Fruit fly (Drosophila melanogaster): Measurements from ENCODE around the gene CG17233.

The CG17233 gene

dm6 chr3L:20220918-20221317 is 20.8 kb downstream of the CG17233 start:
- TF ChIP-seq woc (GFP tag; optimal IDR thresholded peaks at IDR 0.05) (no peak), sage (GFP tag; optimal IDR thresholded peaks at IDR 0.05) (no peak), Dif (GFP tag; optimal IDR thresholded peaks at IDR 0.05; ENCODE audit: partially characterized antibody) (peak; percentile 11), fru (GFP tag; optimal IDR thresholded peaks at IDR 0.05) (no peak), Vsx2 (GFP tag; optimal IDR thresholded peaks at IDR 0.05; ENCODE audit: partially characterized antibody) (peak; percentile 20), N (GFP tag; optimal IDR thresholded peaks at IDR 0.05) (peak; percentile 72), HLH106 (tag; optimal IDR thresholded peaks at IDR 0.05) (no peak), Myc (optimal IDR thresholded peaks at IDR 0.05) (peak; percentile 72), Abd-B (GFP tag; optimal IDR thresholded peaks at IDR 0.05) (no peak)

dm6 chr3L:20220374-20220773 is 21.3 kb downstream of the CG17233 start, which contains the start of gene CG6933:
Gene CG6933 (minus strand): TSS chr3L:20220420.
- TF ChIP-seq pan (optimal IDR thresholded peaks at IDR 0.05) (no peak), dl (GFP tag; optimal IDR thresholded peaks at IDR 0.05; ENCODE audit: insufficient read depth in 1 of 2, partially characterized antibody in 2 of 2) (no peak), GATAd (GFP tag; optimal IDR thresholded peaks at IDR 0.05) (no peak), fru (GFP tag; optimal IDR thresholded peaks at IDR 0.05) (no peak), dmrt93B (GFP tag; optimal IDR thresholded peaks at IDR 0.05) (no peak), woc (GFP tag; optimal IDR thresholded peaks at IDR 0.05) (no peak), usp (GFP tag; optimal IDR thresholded peaks at IDR 0.05) (no peak), foxo (GFP tag; optimal IDR thresholded peaks at IDR 0.05) (no peak), Rel (GFP tag; optimal IDR thresholded peaks at IDR 0.05) (no peak), Rel (tag; optimal IDR thresholded peaks at IDR 0.05) (no peak), Hnf4 (GFP tag; optimal IDR thresholded peaks at IDR 0.05) (no peak), Sp1 (GFP tag; optimal IDR thresholded peaks at IDR 0.05) (no peak), Hr78 (GFP tag; optimal IDR thresholded peaks at IDR 0.05) (no peak), Hr83 (GFP tag; optimal IDR thresholded peaks at IDR 0.05; ENCODE audit: poor library complexity, severe bottlenecking) (no peak), HLH106 (tag; optimal IDR thresholded peaks at IDR 0.05) (no peak), CG9705 (GFP tag; optimal IDR thresholded peaks at IDR 0.05) (no peak), brk (GFP tag; optimal IDR thresholded peaks at IDR 0.05) (no peak)

DNA sequence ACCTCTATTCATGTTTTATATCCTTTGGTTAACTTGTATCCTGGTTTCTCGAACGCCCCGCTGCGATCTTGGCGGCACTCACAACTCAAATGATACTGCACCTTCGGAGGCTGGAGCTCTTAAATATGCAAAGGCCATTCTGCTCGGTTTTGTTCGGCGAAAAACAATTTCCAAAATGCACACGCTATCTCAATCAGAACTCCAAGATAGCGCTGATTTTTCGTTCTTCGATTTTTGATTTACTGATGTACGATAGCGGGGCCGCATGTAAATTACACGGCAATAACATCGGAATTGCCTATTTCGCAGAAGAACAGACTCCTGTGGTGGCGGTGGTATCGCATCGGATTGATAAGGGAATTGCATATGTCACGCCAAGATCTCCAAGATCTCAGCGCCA is 29.7 kb downstream of the CG17233 start, which contains the start of gene CG7017:
Gene CG7017 (minus strand): TSS at position 101 of the 400 bp plus-strand sequence.
- TF ChIP-seq brk (GFP tag; optimal IDR thresholded peaks at IDR 0.05) (no peak), sv (GFP tag; optimal IDR thresholded peaks at IDR 0.05) (no peak)

DNA sequence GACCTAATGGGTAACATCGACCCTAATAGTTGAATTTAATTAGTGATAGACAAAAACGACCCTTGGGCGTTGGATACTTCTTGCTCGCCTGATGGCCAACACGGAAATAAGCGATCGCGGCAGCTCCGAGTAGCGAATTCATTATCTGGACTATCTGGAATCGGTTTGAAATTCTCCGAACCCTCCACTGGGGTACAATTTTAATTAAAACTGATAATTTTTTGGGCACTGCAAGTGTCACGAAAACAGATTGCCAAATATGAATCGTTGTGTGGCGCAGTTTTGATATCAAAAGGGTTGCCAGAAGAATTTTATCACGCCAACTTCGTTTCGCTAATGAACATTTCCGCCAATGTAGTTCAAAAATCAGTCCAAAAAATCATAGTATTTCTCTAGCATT is 31.8 kb downstream of the CG17233 start:
- TF ChIP-seq Rel (GFP tag; optimal IDR thresholded peaks at IDR 0.05) (no peak), Rel (tag; optimal IDR thresholded peaks at IDR 0.05) (no peak), Myc (optimal IDR thresholded peaks at IDR 0.05) (no peak), brk (GFP tag; optimal IDR thresholded peaks at IDR 0.05) (no peak), ey (GFP tag; optimal IDR thresholded peaks at IDR 0.05) (no peak), Mio (GFP tag; optimal IDR thresholded peaks at IDR 0.05) (no peak), Hnf4 (GFP tag; optimal IDR thresholded peaks at IDR 0.05) (no peak)

dm6 chr3L:20209092-20209491 is 32.6 kb downstream of the CG17233 start:
- TF ChIP-seq Myc (optimal IDR thresholded peaks at IDR 0.05) (no peak), Mio (GFP tag; optimal IDR thresholded peaks at IDR 0.05) (no peak), CG32264 (GFP tag; optimal IDR thresholded peaks at IDR 0.05) (no peak), h (GFP tag; optimal IDR thresholded peaks at IDR 0.05) (peak; percentile 64), Dfd (GFP tag; optimal IDR thresholded peaks at IDR 0.05) (no peak), Rel (GFP tag; optimal IDR thresholded peaks at IDR 0.05) (no peak), Rel (tag; optimal IDR thresholded peaks at IDR 0.05) (peak; percentile 73), sv (GFP tag; optimal IDR thresholded peaks at IDR 0.05) (no peak), Sp1 (GFP tag; optimal IDR thresholded peaks at IDR 0.05) (no peak), jim (GFP tag; optimal IDR thresholded peaks at IDR 0.05) (no peak), usp (GFP tag; optimal IDR thresholded peaks at IDR 0.05) (no peak), woc (GFP tag; optimal IDR thresholded peaks at IDR 0.05) (no peak), HLH106 (tag; optimal IDR thresholded peaks at IDR 0.05) (no peak), br (GFP tag; optimal IDR thresholded peaks at IDR 0.05) (no peak), Vsx2 (GFP tag; optimal IDR thresholded peaks at IDR 0.05; ENCODE audit: partially characterized antibody) (no peak), Jra (GFP tag; optimal IDR thresholded peaks at IDR 0.05) (no peak), pan (optimal IDR thresholded peaks at IDR 0.05) (no peak)
